Worm (Caenorhabditis elegans): ENCODE results near the gene F21D12.3.

F21D12.3 gene

ce11 chrII:7287709-7288108 is 36.1 kb downstream of the F21D12.3 start:
- TF ChIP-seq hmbx-1 (tag; optimal IDR thresholded peaks at IDR 0.05) (no peak), B0310.2 (tag; optimal IDR thresholded peaks at IDR 0.05) (no peak), sea-1 (GFP tag; conservative IDR thresholded peaks at IDR 0.05) (no peak), scrt-1 (GFP tag; IDR thresholded peaks at IDR 0.05) (no peak), aly-1 (tag; optimal IDR thresholded peaks at IDR 0.05) (no peak), ama-1 (optimal IDR thresholded peaks at IDR 0.05) (no peak), ets-7 (tag; optimal IDR thresholded peaks at IDR 0.05) (no peak), ceh-13 (GFP tag; optimal IDR thresholded peaks at IDR 0.05) (no peak), pes-1 (GFP tag; IDR thresholded peaks at IDR 0.05) (no peak)

ce11 chrII:7287140-7287539 is 36.7 kb downstream of the F21D12.3 start:
- TF ChIP-seq ets-7 (tag; optimal IDR thresholded peaks at IDR 0.05), result no peak
- TF ChIP-seq hmg-4 (GFP tag; optimal IDR thresholded peaks at IDR 0.05), result no peak
- no peak for TF ChIP-seq aly-1 (tag; optimal IDR thresholded peaks at IDR 0.05)
- no peak for TF ChIP-seq ceh-36 (tag; optimal IDR thresholded peaks at IDR 0.05)
- no peak for TF ChIP-seq scrt-1 (GFP tag; IDR thresholded peaks at IDR 0.05)
- TF ChIP-seq flt-1 (GFP tag; IDR thresholded peaks at IDR 0.05), result no peak
- TF ChIP-seq tra-4 (tag; optimal IDR thresholded peaks at IDR 0.05), result no peak
- no peak for TF ChIP-seq hmbx-1 (tag; optimal IDR thresholded peaks at IDR 0.05)
- no peak for TF ChIP-seq ceh-13 (GFP tag; optimal IDR thresholded peaks at IDR 0.05)
- no peak for TF ChIP-seq sea-1 (GFP tag; conservative IDR thresholded peaks at IDR 0.05)
- no peak for TF ChIP-seq tbx-37 (GFP tag; conservative IDR thresholded peaks at IDR 0.05)
- no peak for TF ChIP-seq F13C5.2 (tag; optimal IDR thresholded peaks at IDR 0.05)
- TF ChIP-seq tbx-11 (GFP tag; IDR thresholded peaks at IDR 0.05), result no peak

ce11 chrII:7283063-7283462 is 40.8 kb downstream of the F21D12.3 start:
- TF ChIP-seq scrt-1 (GFP tag; IDR thresholded peaks at IDR 0.05), result no peak
- no peak for TF ChIP-seq tbx-11 (GFP tag; IDR thresholded peaks at IDR 0.05)
- TF ChIP-seq flt-1 (GFP tag; IDR thresholded peaks at IDR 0.05), result no peak
- TF ChIP-seq F13C5.2 (tag; optimal IDR thresholded peaks at IDR 0.05), result no peak
- TF ChIP-seq tbx-37 (GFP tag; conservative IDR thresholded peaks at IDR 0.05), result no peak

- no peak for TF ChIP-seq ets-7 (tag; optimal IDR thresholded peaks at IDR 0.05)
- no peak for TF ChIP-seq ama-1 (optimal IDR thresholded peaks at IDR 0.05)
- TF ChIP-seq aly-1 (tag; optimal IDR thresholded peaks at IDR 0.05), result no peak
- no peak for TF ChIP-seq ceh-36 (tag; optimal IDR thresholded peaks at IDR 0.05)
- TF ChIP-seq flt-1 (GFP tag; IDR thresholded peaks at IDR 0.05), result no peak
- no peak for TF ChIP-seq tbx-11 (GFP tag; IDR thresholded peaks at IDR 0.05)
- TF ChIP-seq hmg-4 (GFP tag; optimal IDR thresholded peaks at IDR 0.05), result no peak
- no peak for TF ChIP-seq sea-1 (GFP tag; conservative IDR thresholded peaks at IDR 0.05)
- TF ChIP-seq hmbx-1 (tag; optimal IDR thresholded peaks at IDR 0.05), result no peak
- no peak for TF ChIP-seq ceh-13 (GFP tag; optimal IDR thresholded peaks at IDR 0.05)
- TF ChIP-seq scrt-1 (GFP tag; IDR thresholded peaks at IDR 0.05), result no peak
- TF ChIP-seq B0310.2 (tag; optimal IDR thresholded peaks at IDR 0.05), result no peak
- TF ChIP-seq tbx-37 (GFP tag; conservative IDR thresholded peaks at IDR 0.05), result no peak
- no peak for TF ChIP-seq hnd-1 (tag; optimal IDR thresholded peaks at IDR 0.05)
- no peak for TF ChIP-seq pes-1 (GFP tag; IDR thresholded peaks at IDR 0.05)
- no peak for TF ChIP-seq tra-4 (tag; optimal IDR thresholded peaks at IDR 0.05)
- TF ChIP-seq F13C5.2 (tag; optimal IDR thresholded peaks at IDR 0.05), result no peak
Observed at ce11 chrII:7280584-7280983, 43.2 kb downstream of the F21D12.3 start.

- TF ChIP-seq F13C5.2 (tag; optimal IDR thresholded peaks at IDR 0.05) (no peak), aly-1 (tag; optimal IDR thresholded peaks at IDR 0.05) (no peak), tbx-37 (GFP tag; conservative IDR thresholded peaks at IDR 0.05) (no peak), tra-4 (tag; optimal IDR thresholded peaks at IDR 0.05) (no peak), scrt-1 (GFP tag; IDR thresholded peaks at IDR 0.05) (no peak)
Observed at ce11 chrII:7279808-7280207, 44.0 kb downstream of the F21D12.3 start.

- TF ChIP-seq hmg-4 (GFP tag; optimal IDR thresholded peaks at IDR 0.05) (no peak), B0310.2 (tag; optimal IDR thresholded peaks at IDR 0.05) (no peak), flt-1 (GFP tag; IDR thresholded peaks at IDR 0.05) (no peak), sea-1 (GFP tag; conservative IDR thresholded peaks at IDR 0.05) (no peak), ama-1 (optimal IDR thresholded peaks at IDR 0.05) (no peak)
Observed at ce11 chrII:7277925-7278324, 45.9 kb downstream of the F21D12.3 start.

- TF ChIP-seq tbx-11 (GFP tag; IDR thresholded peaks at IDR 0.05) (no peak), hmg-4 (GFP tag; optimal IDR thresholded peaks at IDR 0.05) (no peak), scrt-1 (GFP tag; IDR thresholded peaks at IDR 0.05) (no peak), aly-1 (tag; optimal IDR thresholded peaks at IDR 0.05) (no peak), ets-7 (tag; optimal IDR thresholded peaks at IDR 0.05) (no peak), F13C5.2 (tag; optimal IDR thresholded peaks at IDR 0.05) (no peak), flt-1 (GFP tag; IDR thresholded peaks at IDR 0.05) (no peak), pes-1 (GFP tag; IDR thresholded peaks at IDR 0.05) (no peak), B0310.2 (tag; optimal IDR thresholded peaks at IDR 0.05) (no peak), ceh-13 (GFP tag; optimal IDR thresholded peaks at IDR 0.05) (no peak), hmbx-1 (tag; optimal IDR thresholded peaks at IDR 0.05) (no peak), tra-4 (tag; optimal IDR thresholded peaks at IDR 0.05) (no peak), hnd-1 (tag; optimal IDR thresholded peaks at IDR 0.05) (no peak), sea-1 (GFP tag; conservative IDR thresholded peaks at IDR 0.05) (no peak), tbx-37 (GFP tag; conservative IDR thresholded peaks at IDR 0.05) (no peak), ceh-36 (tag; optimal IDR thresholded peaks at IDR 0.05) (no peak), ama-1 (optimal IDR thresholded peaks at IDR 0.05) (no peak)
Observed at ce11 chrII:7277257-7277656, 46.6 kb downstream of the F21D12.3 start.

- TF ChIP-seq hmbx-1 (tag; optimal IDR thresholded peaks at IDR 0.05) (no peak), pes-1 (GFP tag; IDR thresholded peaks at IDR 0.05) (no peak), flt-1 (GFP tag; IDR thresholded peaks at IDR 0.05) (no peak), scrt-1 (GFP tag; IDR thresholded peaks at IDR 0.05) (no peak), hnd-1 (tag; optimal IDR thresholded peaks at IDR 0.05) (no peak), aly-1 (tag; optimal IDR thresholded peaks at IDR 0.05) (no peak), ama-1 (optimal IDR thresholded peaks at IDR 0.05) (no peak), tbx-37 (GFP tag; conservative IDR thresholded peaks at IDR 0.05) (no peak), tra-4 (tag; optimal IDR thresholded peaks at IDR 0.05) (no peak)
Observed at ce11 chrII:7273517-7273916, 50.3 kb downstream of the F21D12.3 start.

All from whole organism, early embryonic.